Worm (Caenorhabditis elegans): ENCODE data around the gene col-118.
A peak's percentile ranks its signal among the peaks of the same experiment; 100 is the strongest.

DNA sequence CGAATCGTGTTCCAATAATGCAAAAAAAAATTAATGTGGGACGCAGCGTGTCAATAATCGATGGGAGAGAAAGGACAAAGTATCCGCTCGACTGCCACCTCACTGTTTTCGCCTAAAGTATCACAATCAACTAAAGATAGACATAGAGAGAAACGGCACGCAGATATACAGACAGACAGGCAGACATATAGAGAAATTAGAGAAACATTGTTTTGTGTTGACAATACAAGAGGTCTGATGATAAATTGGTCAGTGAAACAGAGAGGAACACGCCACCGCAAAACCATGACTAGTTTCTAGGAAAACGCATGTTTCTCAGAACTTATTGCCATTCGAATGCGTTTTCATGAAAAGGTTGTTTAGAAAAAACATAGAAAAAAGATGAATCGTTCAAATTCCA is 17.4 kb upstream of the col-118 start, which contains the start of gene T28C6.8:
- no peak for TF ChIP-seq nhr-28 (tag; optimal IDR thresholded peaks at IDR 0.05)
- peak; percentile 21 for TF ChIP-seq nhr-23 (tag; optimal IDR thresholded peaks at IDR 0.05)
- TF ChIP-seq jun-1 (tag; optimal IDR thresholded peaks at IDR 0.05) = no peak
- no peak for TF ChIP-seq nhr-77 (tag; optimal IDR thresholded peaks at IDR 0.05)
- TF ChIP-seq fos-1 (tag; optimal IDR thresholded peaks at IDR 0.05) = no peak
- TF ChIP-seq snpc-4 (tag; optimal IDR thresholded peaks at IDR 0.05) = no peak
- TF ChIP-seq elt-2 (tag; optimal IDR thresholded peaks at IDR 0.05) = peak; percentile 45
- no peak for TF ChIP-seq zag-1 (tag; optimal IDR thresholded peaks at IDR 0.05)
- no peak for TF ChIP-seq ceh-82 (tag; optimal IDR thresholded peaks at IDR 0.05)
- TF ChIP-seq nhr-25 (tag; optimal IDR thresholded peaks at IDR 0.05) = peak; percentile 66
- peak; percentile 89 for TF ChIP-seq pha-4 (tag; optimal IDR thresholded peaks at IDR 0.05)

All from whole organism, L3 larva.